Worm (Caenorhabditis elegans) whole organism, mixed stage, embryonic: ENCODE results near the gene hlh-15.

Experiments
- M03D4.4 ChIP-seq: sonication (generic microtip); optimal IDR thresholded peaks from 2 replicates; lab custom pipeline; 2017; ENCODE audit warnings: mild to moderate bottlenecking, missing genetic modification characterization, missing compliant biosample characterization
- bed-3 ChIP-seq: fragments of 200-800 bp; sonication (Bioruptor generic); optimal IDR thresholded peaks from 3 replicates; lab custom pipeline; 2018; ENCODE audit warnings: mild to moderate bottlenecking, missing genetic modification characterization, moderate library complexity, missing compliant biosample characterization
- blmp-1 ChIP-seq: fragments of 150-350 bp; optimal IDR thresholded peaks from 2 replicates; lab custom pipeline; 2014; ENCODE audit warnings: missing biosample characterization, missing genetic modification characterization
- ceh-39 ChIP-seq: fragments of 150-350 bp; optimal IDR thresholded peaks from 2 replicates; lab custom pipeline; 2014; ENCODE audit warnings: missing biosample characterization, missing genetic modification characterization
- ceh-43 ChIP-seq: fragments of 200-800 bp; sonication (Bioruptor generic); optimal IDR thresholded peaks from 2 replicates; lab custom pipeline; 2018; ENCODE audit warnings: mild to moderate bottlenecking, missing genetic modification characterization, moderate library complexity, missing compliant biosample characterization
- ceh-83 ChIP-seq: fragments of 200-800 bp; sonication (Bioruptor generic); optimal IDR thresholded peaks from 2 replicates; lab custom pipeline; 2018; ENCODE audit warnings: mild to moderate bottlenecking, missing genetic modification characterization, missing compliant biosample characterization
- ces-1 ChIP-seq: fragments of 150-350 bp; optimal IDR thresholded peaks from 2 replicates; lab custom pipeline; 2014; ENCODE audit warnings: missing biosample characterization, missing genetic modification reagents, missing genetic modification characterization
- cnd-1 ChIP-seq: fragments of 200-800 bp; sonication (Bioruptor generic); optimal IDR thresholded peaks from 2 replicates; lab custom pipeline; 2018; ENCODE audit warnings: mild to moderate bottlenecking, missing genetic modification characterization, missing compliant biosample characterization
- drap-1 ChIP-seq: fragments of 200-800 bp; sonication (Bioruptor generic); optimal IDR thresholded peaks from 3 replicates; lab custom pipeline; 2018; ENCODE audit warnings: mild to moderate bottlenecking, missing genetic modification characterization, missing compliant biosample characterization
- elt-1 ChIP-seq: sonication (generic microtip); optimal IDR thresholded peaks from 2 replicates; lab custom pipeline; 2017; ENCODE audit warnings: missing genetic modification characterization, mild to moderate bottlenecking, missing compliant biosample characterization, antibody characterized with exemption, moderate library complexity, borderline replicate concordance; ENCODE audit not compliant: insufficient read depth
- flh-1 ChIP-seq: fragments of 200-800 bp; sonication (Bioruptor generic); optimal IDR thresholded peaks from 2 replicates; lab custom pipeline; 2018; ENCODE audit warnings: mild to moderate bottlenecking, missing genetic modification characterization, moderate library complexity, missing compliant biosample characterization
- ham-2 ChIP-seq: fragments of 200-800 bp; sonication (Bioruptor generic); optimal IDR thresholded peaks from 2 replicates; lab custom pipeline; 2018; ENCODE audit warnings: mild to moderate bottlenecking, missing genetic modification characterization, missing compliant biosample characterization
- hlh-1 ChIP-seq: fragments of 150-350 bp; optimal IDR thresholded peaks from 2 replicates; lab custom pipeline; 2014; ENCODE audit warnings: missing biosample characterization, missing genetic modification reagents, missing genetic modification characterization
- lin-13 ChIP-seq: fragments of 150-350 bp; optimal IDR thresholded peaks from 2 replicates; lab custom pipeline; 2014; ENCODE audit warnings: missing biosample characterization, missing genetic modification characterization
- lin-32 ChIP-seq: fragments of 200-800 bp; sonication (Bioruptor generic); optimal IDR thresholded peaks from 2 replicates; lab custom pipeline; 2018; ENCODE audit warnings: mild to moderate bottlenecking, missing genetic modification characterization, missing compliant biosample characterization
- lsy-2 ChIP-seq: fragments of 150-350 bp; optimal IDR thresholded peaks from 2 replicates; lab custom pipeline; 2014; ENCODE audit warnings: missing biosample characterization, missing genetic modification characterization
- mab-5 ChIP-seq: fragments of 150-350 bp; optimal IDR thresholded peaks from 2 replicates; lab custom pipeline; 2014; ENCODE audit warnings: missing biosample characterization, missing genetic modification characterization
- mep-1 ChIP-seq: fragments of 150-350 bp; optimal IDR thresholded peaks from 2 replicates; lab custom pipeline; 2017; ENCODE audit warnings: missing biosample characterization, missing genetic modification reagents, missing genetic modification characterization, inconsistent platforms
- mls-2 ChIP-seq: sonication (generic microtip); optimal IDR thresholded peaks from 2 replicates; lab custom pipeline; 2016; ENCODE audit warnings: mild to moderate bottlenecking, missing genetic modification characterization, moderate library complexity, missing compliant biosample characterization
- nhr-12 ChIP-seq: fragments of 150-350 bp; optimal IDR thresholded peaks from 2 replicates; lab custom pipeline; 2014; ENCODE audit warnings: missing biosample characterization, missing genetic modification characterization
- nhr-2 ChIP-seq: fragments of 150-350 bp; optimal IDR thresholded peaks from 2 replicates; lab custom pipeline; 2014; ENCODE audit warnings: missing biosample characterization, missing genetic modification characterization
- nhr-237 ChIP-seq: fragments of 150-350 bp; optimal IDR thresholded peaks from 2 replicates; lab custom pipeline; 2014; ENCODE audit warnings: missing biosample characterization, missing genetic modification characterization
- nhr-28 ChIP-seq: fragments of 150-350 bp; optimal IDR thresholded peaks from 2 replicates; lab custom pipeline; 2014; ENCODE audit warnings: missing biosample characterization, missing genetic modification characterization
- nhr-76 ChIP-seq: sonication (generic microtip); optimal IDR thresholded peaks from 2 replicates; lab custom pipeline; 2017; ENCODE audit warnings: missing biosample characterization, missing genetic modification characterization
- pha-4 ChIP-seq: fragments of 150-350 bp; optimal IDR thresholded peaks from 2 replicates; lab custom pipeline; 2018; ENCODE audit warnings: missing biosample characterization, missing genetic modification reagents, missing genetic modification characterization
- sem-2 ChIP-seq: fragments of 200-800 bp; sonication (Bioruptor generic); optimal IDR thresholded peaks from 2 replicates; lab custom pipeline; 2018; ENCODE audit warnings: mild to moderate bottlenecking, missing genetic modification characterization, missing compliant biosample characterization
- snpc-4 ChIP-seq: fragments of 150-350 bp; optimal IDR thresholded peaks from 2 replicates; lab custom pipeline; 2014; ENCODE audit warnings: missing biosample characterization, missing genetic modification characterization
- sptf-1 ChIP-seq: sonication (generic microtip); optimal IDR thresholded peaks from 2 replicates; lab custom pipeline; 2017; ENCODE audit warnings: mild to moderate bottlenecking, missing genetic modification characterization, moderate library complexity, missing compliant biosample characterization
- tbx-8 ChIP-seq: fragments of 200-800 bp; sonication (Bioruptor generic); optimal IDR thresholded peaks from 2 replicates; lab custom pipeline; 2018; ENCODE audit warnings: mild to moderate bottlenecking, missing genetic modification characterization, moderate library complexity, missing compliant biosample characterization
- unc-120 ChIP-seq: sonication (generic microtip); optimal IDR thresholded peaks from 2 replicates; lab custom pipeline; 2017; ENCODE audit warnings: missing genetic modification characterization, missing compliant biosample characterization; ENCODE audit not compliant: poor library complexity, severe bottlenecking
- unc-39 ChIP-seq: fragments of 150-350 bp; optimal IDR thresholded peaks from 2 replicates; lab custom pipeline; 2014; ENCODE audit warnings: missing biosample characterization, missing genetic modification characterization
- unc-62 ChIP-seq: fragments of 150-350 bp; optimal IDR thresholded peaks from 2 replicates; lab custom pipeline; 2014; ENCODE audit warnings: missing biosample characterization, missing genetic modification reagents, missing genetic modification characterization
- zip-8 ChIP-seq: fragments of 150-350 bp; optimal IDR thresholded peaks from 2 replicates; lab custom pipeline; 2014; ENCODE audit warnings: missing biosample characterization, missing genetic modification characterization
- ztf-11 ChIP-seq: fragments of 150-350 bp; optimal IDR thresholded peaks from 2 replicates; lab custom pipeline; 2014; ENCODE audit warnings: missing biosample characterization, missing genetic modification characterization

hlh-15 gene

ce11 chrX:2403724-2404123, 9.5 kb downstream of the hlh-15 start, which contains the start of gene C43H6.4:
Gene C43H6.4 (plus strand): TSS chrX:2404024.
- TF ChIP-seq mab-5 (tag; lab: Kevin White, UChicago) (no peak), M03D4.4 (no peak)
- TF ChIP-seq, all 35 proteins: peak for 0

DNA sequence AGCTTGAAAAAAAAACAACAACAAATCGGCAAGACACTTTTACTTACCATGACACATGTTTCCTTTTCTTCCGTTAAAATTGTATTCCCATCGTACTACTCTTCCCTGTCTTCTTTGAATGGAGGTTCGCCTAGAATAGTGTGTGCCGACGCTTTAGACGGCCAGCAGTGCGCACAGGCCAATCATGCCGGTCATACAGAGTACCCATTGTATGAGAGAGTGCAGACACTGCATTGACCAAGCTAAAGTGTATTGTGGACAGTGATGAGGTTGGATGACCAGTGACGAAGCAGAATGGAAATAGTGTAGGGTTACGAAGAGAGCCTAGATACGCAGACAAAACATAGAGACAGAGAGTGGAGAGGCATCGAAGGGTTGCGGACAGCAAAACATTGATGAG, 11.3 kb downstream of the hlh-15 start, which contains the start of gene dhhc-9:
Gene dhhc-9, minus strand, starts transcription at position 154 of the 400 bp plus-strand sequence.
- TF ChIP-seq M03D4.4 = no peak
- no peak for TF ChIP-seq nhr-12 (tag; lab: Kevin White, UChicago)
- no peak for TF ChIP-seq drap-1 (GFP tag; lab: Kevin White, UChicago)
- TF ChIP-seq pha-4 (tag; lab: Kevin White, UChicago) = peak; percentile 31
- TF ChIP-seq hlh-1 (tag; lab: Kevin White, UChicago) = no peak
- no peak for TF ChIP-seq nhr-76
- TF ChIP-seq mls-2 (tag; lab: Kevin White, UChicago) = peak; percentile 70
- TF ChIP-seq snpc-4 = no peak
- TF ChIP-seq zip-8 (tag; lab: Kevin White, UChicago) = no peak
- TF ChIP-seq mep-1 (tag; lab: Kevin White, UChicago) = peak; percentile 14
- TF ChIP-seq elt-1 (tag; lab: Kevin White, UChicago) = no peak
- no peak for TF ChIP-seq ceh-83 (GFP tag; lab: Kevin White, UChicago)
- TF ChIP-seq unc-39 = no peak
- TF ChIP-seq unc-120 (tag; lab: Kevin White, UChicago) = peak; percentile 17
- peak; percentile 39 for TF ChIP-seq cnd-1 (tag; lab: Kevin White, UChicago)
- TF ChIP-seq mab-5 (tag; lab: Kevin White, UChicago) = no peak
- no peak for TF ChIP-seq flh-1 (GFP tag; lab: Kevin White, UChicago)
- TF ChIP-seq lin-32 (GFP tag; lab: Kevin White, UChicago) = no peak
- no peak for TF ChIP-seq nhr-28 (tag; lab: Kevin White, UChicago)
- no peak for TF ChIP-seq lin-13 (tag; lab: Kevin White, UChicago)
- TF ChIP-seq ceh-39 (tag; lab: Kevin White, UChicago) = no peak
- TF ChIP-seq sptf-1 = peak; percentile 41
- no peak for TF ChIP-seq blmp-1 (tag; lab: Kevin White, UChicago)
- no peak for TF ChIP-seq nhr-237 (tag; lab: Kevin White, UChicago)
- TF ChIP-seq ham-2 = peak; percentile 70
- peak; percentile 28 for TF ChIP-seq nhr-2 (tag; lab: Kevin White, UChicago)
- peak; percentile 76 for TF ChIP-seq ces-1 (GFP tag; lab: Kevin White, UChicago)
- no peak for TF ChIP-seq ztf-11 (tag; lab: Kevin White, UChicago)
- no peak for TF ChIP-seq lsy-2 (tag; lab: Kevin White, UChicago)
- TF ChIP-seq bed-3 (GFP tag; lab: Kevin White, UChicago) = no peak
- TF ChIP-seq sem-2 (GFP tag; lab: Kevin White, UChicago) = no peak

- no peak for TF ChIP-seq lin-32 (GFP tag; lab: Kevin White, UChicago)
- no peak for TF ChIP-seq ceh-39 (tag; lab: Kevin White, UChicago)
- no peak for TF ChIP-seq sem-2 (GFP tag; lab: Kevin White, UChicago)
- no peak for TF ChIP-seq lsy-2 (tag; lab: Kevin White, UChicago)
- TF ChIP-seq, all 35 proteins: peak for 0
These were observed 18.2 kb downstream of the hlh-15 start, which contains the start of gene C43H6.6 for ce11 chrX:2394983-2395382. Gene C43H6.6 (plus strand): TSS chrX:2395283.

ce11 chrX:2386922-2387566, 26.1 kb downstream of the hlh-15 start:
- TF ChIP-seq zip-8 (tag; lab: Kevin White, UChicago) (no peak), ceh-43 (GFP tag; lab: Kevin White, UChicago) (no peak), hlh-1 (tag; lab: Kevin White, UChicago) (no peak), ham-2 (no peak), ceh-39 (tag; lab: Kevin White, UChicago) (no peak), unc-39 (no peak), unc-120 (tag; lab: Kevin White, UChicago) (no peak), sem-2 (GFP tag; lab: Kevin White, UChicago) (no peak), nhr-12 (tag; lab: Kevin White, UChicago) (no peak), nhr-28 (tag; lab: Kevin White, UChicago) (no peak), mls-2 (tag; lab: Kevin White, UChicago) (no peak), tbx-8 (GFP tag; lab: Kevin White, UChicago) (no peak), unc-62 (no peak), lin-32 (GFP tag; lab: Kevin White, UChicago) (no peak), lsy-2 (tag; lab: Kevin White, UChicago) (no peak), flh-1 (GFP tag; lab: Kevin White, UChicago) (no peak), pha-4 (tag; lab: Kevin White, UChicago) (no peak)
